Worm (Caenorhabditis elegans) whole organism, L2 larva: ENCODE results near the gene fbxa-171.
"Not testable (repeated sequence)": the region's sequence is repeated elsewhere in the genome, so short reads cannot be mapped to it uniquely, and the experiment has no call there.

Experiments
- aly-2 ChIP-seq: fragments of 150-350 bp; optimal IDR thresholded peaks from 2 replicates; lab custom pipeline; 2014; ENCODE audit warnings: missing biosample characterization, missing genetic modification characterization
- elt-1 ChIP-seq: fragments of 150-350 bp; optimal IDR thresholded peaks from 2 replicates; lab custom pipeline; 2014; ENCODE audit warnings: missing biosample characterization, missing genetic modification characterization
- lsy-2 ChIP-seq, 2 experiments: fragments of 150-350 bp in 1 of 2; sonication (generic microtip) in 1 of 2; optimal IDR thresholded peaks; 2 replicates each; lab custom pipeline; 2014 to 2017; ENCODE audit warnings: missing biosample characterization in 2 of 2, missing genetic modification characterization in 2 of 2
- mab-5 ChIP-seq: fragments of 150-350 bp; optimal IDR thresholded peaks from 2 replicates; lab custom pipeline; 2014; ENCODE audit warnings: missing biosample characterization, missing genetic modification characterization
- nhr-12 ChIP-seq: fragments of 150-350 bp; optimal IDR thresholded peaks from 2 replicates; lab custom pipeline; 2014; ENCODE audit warnings: missing biosample characterization, missing genetic modification characterization
- snpc-4 ChIP-seq: fragments of 150-350 bp; optimal IDR thresholded peaks from 2 replicates; lab custom pipeline; 2014; ENCODE audit warnings: missing biosample characterization, missing genetic modification characterization
- ztf-11 ChIP-seq: sonication (generic microtip); optimal IDR thresholded peaks from 2 replicates; lab custom pipeline; 2017; ENCODE audit warnings: missing biosample characterization, missing genetic modification characterization

DNA sequence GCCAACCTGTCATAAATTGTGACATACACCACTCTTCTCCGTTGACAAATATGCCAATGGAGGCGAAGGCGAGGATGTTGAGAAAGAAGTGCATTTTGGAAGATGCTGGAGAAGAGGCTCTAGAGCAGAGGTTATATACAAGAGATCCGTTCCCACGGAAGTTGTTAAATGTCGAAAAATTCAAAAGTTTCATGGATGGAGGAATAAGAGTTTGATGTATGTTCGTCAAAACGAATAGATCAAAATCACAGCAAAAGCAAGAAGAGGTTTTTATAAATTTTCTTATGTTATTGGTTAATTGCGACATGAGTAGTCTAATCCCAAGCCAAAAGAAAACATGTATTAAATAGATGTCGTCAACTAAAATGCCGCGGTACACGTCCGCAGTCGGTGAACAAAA lies 44.7 kb upstream of the fbxa-171 start, which contains the start of gene Y6G8.15:
- not testable (repeated sequence) for TF ChIP-seq ztf-11; snpc-4 (tag; lab: Kevin White, UChicago); elt-1 (tag; lab: Kevin White, UChicago); mab-5 (tag; lab: Kevin White, UChicago); nhr-12 (tag; lab: Kevin White, UChicago); lsy-2 (tag; optimal IDR thresholded peaks at IDR 0.05; lab: Kevin White, UChicago); aly-2
